Fruit fly (Drosophila melanogaster) whole organism, embryonic: ENCODE measurements around the gene CG17666.

ENCODE experiments used
- Antp ChIP-seq: fragments of 200-800 bp; sonication (Bioruptor generic); optimal IDR thresholded peaks from 3 replicates; lab custom pipeline; 2016; ENCODE audit warnings: missing biosample characterization, missing genetic modification characterization
- Awh ChIP-seq: fragments of 200-800 bp; sonication (Bioruptor generic); IDR thresholded peaks from 2 replicates; pipeline ENCODE4, ENCODE4 v1.3.6; 2022; ENCODE audit warnings: missing biosample characterization, missing genetic modification characterization
- BEAF-32 ChIP-seq: fragments of 200-800 bp; sonication (Bioruptor generic); optimal IDR thresholded peaks from 3 replicates; lab custom pipeline; 2017; ENCODE audit warnings: missing biosample characterization, missing genetic modification characterization, mild to moderate bottlenecking, moderate library complexity, missing genetic modification reagents
- CG11456 ChIP-seq: fragments of 200-800 bp; sonication (Bioruptor generic); IDR thresholded peaks from 3 replicates; pipeline ENCODE4 v1.3.6; 2022; ENCODE audit warnings: missing biosample characterization, missing genetic modification characterization
- CG12104 ChIP-seq: fragments of 200-800 bp; sonication (Bioruptor generic); optimal IDR thresholded peaks from 3 replicates; lab custom pipeline; 2016; ENCODE audit warnings: missing biosample characterization, missing genetic modification characterization
- CG16813 ChIP-seq: fragments of 200-800 bp; sonication (Bioruptor generic); IDR thresholded peaks from 3 replicates; pipeline ENCODE4 v1.3.6; 2022; ENCODE audit warnings: missing biosample characterization, missing genetic modification characterization; ENCODE audit not compliant: partially characterized antibody
- CG2202 ChIP-seq: fragments of 200-800 bp; sonication (Bioruptor generic); optimal IDR thresholded peaks from 2 replicates; lab custom pipeline; 2018; ENCODE audit warnings: missing biosample characterization, mild to moderate bottlenecking, missing genetic modification characterization
- CG34224 ChIP-seq: fragments of 200-800 bp; sonication (Bioruptor generic); IDR thresholded peaks from 3 replicates; pipeline ENCODE4 v1.3.6; 2022; ENCODE audit warnings: missing biosample characterization, missing genetic modification characterization; ENCODE audit not compliant: partially characterized antibody
- CG4360 ChIP-seq: fragments of 200-800 bp; sonication (Bioruptor generic); IDR thresholded peaks from 2 replicates; pipeline ENCODE4 v1.3.6; 2022; ENCODE audit warnings: missing biosample characterization, missing genetic modification characterization
- CG6791 ChIP-seq: fragments of 200-800 bp; sonication (Bioruptor generic); IDR thresholded peaks from 3 replicates; pipeline ENCODE4 v1.3.6; 2022; ENCODE audit warnings: missing biosample characterization, missing genetic modification characterization; ENCODE audit not compliant: partially characterized antibody
- CG8388 ChIP-seq: fragments of 200-800 bp; sonication (Bioruptor generic); optimal IDR thresholded peaks from 2 replicates; lab custom pipeline; 2019; ENCODE audit warnings: missing biosample characterization, mild to moderate bottlenecking, missing genetic modification characterization, moderate library complexity
- D19A ChIP-seq: fragments of 200-800 bp; optimal IDR thresholded peaks from 3 replicates; lab custom pipeline; 2019; ENCODE audit warnings: missing biosample characterization, mild to moderate bottlenecking, missing genetic modification characterization, moderate library complexity
- Dll ChIP-seq: fragments of 200-800 bp; sonication (Bioruptor generic); IDR thresholded peaks from 4 replicates; pipeline ENCODE4 v1.3.6; 2022; ENCODE audit warnings: missing biosample characterization, missing genetic modification characterization; ENCODE audit not compliant: partially characterized antibody
- Dp ChIP-seq: fragments of 200-800 bp; sonication (Bioruptor generic); optimal IDR thresholded peaks from 2 replicates; lab custom pipeline; 2018; ENCODE audit warnings: missing biosample characterization, mild to moderate bottlenecking, missing genetic modification characterization, moderate library complexity
- E2f2 ChIP-seq: fragments of 200-800 bp; sonication (Bioruptor generic); IDR thresholded peaks from 2 replicates; pipeline ENCODE4 v1.3.6; 2022; ENCODE audit warnings: missing biosample characterization, missing genetic modification characterization
- ERR ChIP-seq: fragments of 200-800 bp; sonication (Bioruptor generic); optimal IDR thresholded peaks from 2 replicates; lab custom pipeline; 2016; ENCODE audit warnings: missing biosample characterization, missing genetic modification characterization
- Fer1 ChIP-seq: fragments of 200-800 bp; sonication (Bioruptor generic); optimal IDR thresholded peaks from 2 replicates; lab custom pipeline; 2017; ENCODE audit warnings: missing biosample characterization, mild to moderate bottlenecking, missing genetic modification characterization
- HLH4C ChIP-seq: fragments of 200-800 bp; sonication (Bioruptor generic); IDR thresholded peaks from 3 replicates; pipeline ENCODE4 v1.3.6; 2022; ENCODE audit warnings: missing biosample characterization, missing genetic modification characterization; ENCODE audit not compliant: partially characterized antibody
- Nf-YB ChIP-seq: fragments of 200-800 bp; sonication (Bioruptor generic); optimal IDR thresholded peaks from 3 replicates; lab custom pipeline; 2019; ENCODE audit warnings: missing biosample characterization, mild to moderate bottlenecking, missing genetic modification characterization, moderate library complexity
- Scr ChIP-seq: fragments of 200-800 bp; sonication (Bioruptor generic); IDR thresholded peaks from 2 replicates; pipeline ENCODE4 v1.3.6; 2022; ENCODE audit warnings: missing biosample characterization, missing genetic modification characterization; ENCODE audit not compliant: partially characterized antibody
- chn ChIP-seq: fragments of 200-800 bp; sonication (Bioruptor generic); optimal IDR thresholded peaks from 2 replicates; lab custom pipeline; 2016; ENCODE audit warnings: missing biosample characterization, missing genetic modification characterization
- dpn ChIP-seq, 2 experiments: fragments of 200-800 bp; sonication (Bioruptor generic); optimal IDR thresholded peaks; 3 replicates each; lab custom pipeline; 2016; ENCODE audit warnings: missing biosample characterization in 2 of 2, missing genetic modification characterization in 2 of 2
- emc ChIP-seq: fragments of 200-800 bp; sonication (Bioruptor generic); optimal IDR thresholded peaks from 2 replicates; lab custom pipeline; 2016; ENCODE audit warnings: missing biosample characterization, missing genetic modification characterization
- ewg ChIP-seq: fragments of 200-800 bp; sonication (Bioruptor generic); optimal IDR thresholded peaks from 3 replicates; lab custom pipeline; 2017; ENCODE audit warnings: mild to moderate bottlenecking, missing biosample characterization, missing genetic modification reagents, missing genetic modification characterization
- grn ChIP-seq: fragments of 200-800 bp; sonication (Bioruptor generic); optimal IDR thresholded peaks from 3 replicates; lab custom pipeline; 2017; ENCODE audit warnings: missing biosample characterization, missing genetic modification characterization
- hb ChIP-seq: fragments of 200-800 bp; sonication (Bioruptor generic); IDR thresholded peaks from 3 replicates; pipeline ENCODE4 v1.3.6; 2022; ENCODE audit warnings: missing biosample characterization, missing genetic modification characterization; ENCODE audit not compliant: partially characterized antibody
- hbn ChIP-seq: fragments of 200-800 bp; sonication (Bioruptor generic); IDR thresholded peaks from 2 replicates; pipeline ENCODE4 v1.3.6; 2022; ENCODE audit warnings: missing biosample characterization, missing genetic modification characterization; ENCODE audit not compliant: partially characterized antibody
- insv ChIP-seq, 2 experiments: fragments of 200-800 bp; sonication (Bioruptor generic); optimal IDR thresholded peaks; 3 replicates each; lab custom pipeline; 2016 to 2018; ENCODE audit warnings: missing biosample characterization in 2 of 2, missing genetic modification characterization in 2 of 2
- inv ChIP-seq: fragments of 200-800 bp; sonication (Bioruptor generic); IDR thresholded peaks from 2 replicates; pipeline ENCODE4 v1.3.6; 2022; ENCODE audit warnings: missing biosample characterization, missing genetic modification characterization; ENCODE audit not compliant: partially characterized antibody
- kni ChIP-seq: fragments of 200-800 bp; sonication (Bioruptor generic); optimal IDR thresholded peaks from 3 replicates; lab custom pipeline; 2017; ENCODE audit warnings: mild to moderate bottlenecking, missing biosample characterization, missing genetic modification reagents, missing genetic modification characterization
- lov ChIP-seq, 2 experiments: fragments of 200-800 bp in 1 of 2; fragments of >200 bp in 1 of 2; sonication (Bioruptor generic) in 1 of 2; IDR thresholded peaks in 1 of 2; optimal IDR thresholded peaks in 1 of 2; 2 replicates in 1 of 2; 3 replicates in 1 of 2; pipeline versions ENCODE4 v1.3.6 to Lab custom; 2017 to 2022; ENCODE audit warnings: missing biosample characterization in 1 of 2, missing genetic modification characterization in 1 of 2
- onecut ChIP-seq: fragments of 200-800 bp; sonication (Bioruptor generic); IDR thresholded peaks from 2 replicates; pipeline ENCODE4 v1.3.6; 2022; ENCODE audit warnings: missing biosample characterization, missing genetic modification characterization
- tna ChIP-seq: fragments of 200-800 bp; sonication (Bioruptor generic); IDR thresholded peaks from 2 replicates; pipeline ENCODE4 v1.3.6; 2022; ENCODE audit warnings: missing biosample characterization, missing genetic modification characterization; ENCODE audit not compliant: partially characterized antibody

CG17666 gene

DNA sequence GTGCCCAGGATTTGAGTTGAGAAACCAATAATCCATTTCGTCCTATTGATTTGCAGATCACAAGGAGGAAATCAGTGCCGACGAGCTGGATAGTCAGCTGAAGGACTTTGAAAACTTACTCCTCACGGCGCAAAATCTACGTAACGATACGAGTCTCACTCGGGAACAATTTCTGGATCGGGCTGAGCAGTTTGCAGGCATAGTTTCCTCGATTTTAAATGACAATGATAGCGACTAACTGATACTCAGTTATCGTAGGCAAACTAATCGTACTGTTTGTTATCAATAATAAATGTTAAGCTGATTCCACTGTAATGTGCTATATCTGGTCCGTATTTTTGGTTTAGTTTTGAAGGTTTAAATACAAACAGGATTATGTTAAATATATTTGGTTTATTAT lies 34.9 kb upstream of the CG17666 start:
- peak; percentile 27; the same call in 1 of the 2 replicates for TF ChIP-seq inv (GFP tag; lab: Robert Waterston, UW)
- TF ChIP-seq CG6791 (GFP tag; lab: Robert Waterston, UW), result peak; percentile 42; the same call in 1 of the 3 replicates
- TF ChIP-seq hb, result peak; percentile 55; the same call in 1 of the 3 replicates
- TF ChIP-seq tna (GFP tag; lab: Robert Waterston, UW), result peak; percentile 43; the same call in 1 of the 2 replicates
- no peak for TF ChIP-seq CG2202
- no peak for TF ChIP-seq CG4360 (GFP tag; lab: Robert Waterston, UW)
- TF ChIP-seq CG12104 (GFP tag; lab: Kevin White, UChicago), result no peak
- TF ChIP-seq Awh, result no peak
- TF ChIP-seq CG8388 (GFP tag; lab: Kevin White, UChicago), result no peak
- TF ChIP-seq HLH4C (GFP tag; lab: Robert Waterston, UW), result peak; percentile 83
- TF ChIP-seq, all 482 proteins: peak for 5

DNA sequence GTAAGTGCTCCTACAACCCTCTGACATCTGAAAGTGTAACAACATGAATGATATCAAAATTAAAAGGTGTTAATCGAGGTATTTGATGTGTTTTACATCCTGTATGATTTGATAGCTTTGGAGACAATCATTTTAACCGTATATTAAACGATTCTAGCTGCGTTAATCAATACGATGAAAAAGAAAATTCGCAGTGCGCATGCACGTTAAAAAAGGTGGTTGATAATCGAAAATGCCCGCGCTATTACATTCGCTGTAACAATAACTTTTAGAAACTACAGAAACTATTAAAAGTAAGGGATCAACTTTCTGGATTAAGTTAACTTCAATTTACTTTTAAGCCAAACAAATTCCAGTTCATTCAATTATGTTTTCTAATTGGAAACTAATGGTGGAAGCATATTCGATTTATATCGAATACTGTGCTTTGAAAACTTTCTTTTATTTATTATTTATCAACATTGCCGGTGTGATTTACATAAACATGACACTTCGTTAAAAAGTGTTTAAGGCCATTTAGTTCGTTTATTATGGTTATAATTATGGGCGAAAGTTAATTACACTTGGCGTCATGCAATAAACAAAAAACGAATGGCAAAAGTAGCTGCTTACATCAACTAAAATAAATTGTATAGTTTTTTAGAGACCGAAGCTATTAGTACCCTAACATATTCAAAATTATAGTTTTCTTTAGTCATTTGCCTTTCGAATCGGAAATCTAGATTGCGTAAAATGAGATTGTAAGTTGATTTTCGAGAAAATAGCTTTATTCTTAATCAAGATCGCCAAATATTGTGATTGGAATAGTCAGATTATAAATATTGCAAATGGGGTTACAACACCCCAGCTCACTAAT lies 32.2 kb upstream of the CG17666 start:
- TF ChIP-seq ERR (no peak), Dp (GFP tag; lab: Kevin White, UChicago) (peak; percentile 34), emc (GFP tag; lab: Kevin White, UChicago) (no peak), chn (GFP tag; lab: Kevin White, UChicago) (no peak), kni (GFP tag; lab: Kevin White, UChicago) (no peak), CG34224 (GFP tag; lab: Robert Waterston, UW) (peak; percentile 43; the same call in 1 of the 3 replicates), Fer1 (GFP tag; lab: Kevin White, UChicago) (no peak), grn (GFP tag; lab: Kevin White, UChicago) (peak; percentile 13), dpn (GFP tag; optimal IDR thresholded peaks at IDR 0.05; lab: Kevin White, UChicago) (no peak), Nf-YB (GFP tag; lab: Kevin White, UChicago) (no peak), CG16813 (GFP tag; lab: Robert Waterston, UW) (peak; percentile 33; the same call in 1 of the 3 replicates), D19A (tag; lab: Kevin White, UChicago) (peak; percentile 93), lov (optimal IDR thresholded peaks at IDR 0.05; lab: Kevin White, UChicago) (no peak), lov (GFP tag; IDR thresholded peaks at IDR 0.05; lab: Robert Waterston, UW) (no peak), ewg (peak; percentile 82), CG11456 (GFP tag; lab: Robert Waterston, UW) (no peak), Dll (GFP tag; lab: Robert Waterston, UW) (0 out of 4 replicates have a peak, but pooled peaks have one; percentile 39), Scr (GFP tag; lab: Robert Waterston, UW) (peak; percentile 42; the same call in 1 of the 2 replicates), BEAF-32 (GFP tag; lab: Kevin White, UChicago) (peak; percentile 49), onecut (GFP tag; lab: Robert Waterston, UW) (peak; percentile 83), insv (GFP tag; optimal IDR thresholded peaks at IDR 0.05; lab: Kevin White, UChicago) (peak; percentile 55 to 93), E2f2 (GFP tag; lab: Robert Waterston, UW) (peak; percentile 30; the same call in 1 of the 2 replicates), hbn (no peak), Antp (GFP tag; lab: Kevin White, UChicago) (no peak)
